Worm (Caenorhabditis elegans): ENCODE results near the gene fbxa-176.

ce11 chrV:17506289-17506688 is 43.2 kb upstream of the fbxa-176 start, which contains the start of gene srw-31:
- TF ChIP-seq egl-27 (tag; optimal IDR thresholded peaks at IDR 0.05) (no peak), ceh-62 (tag; optimal IDR thresholded peaks at IDR 0.05) (no peak), R02D3.7 (tag; optimal IDR thresholded peaks at IDR 0.05) (no peak), mdt-29 (GFP tag; IDR thresholded peaks at IDR 0.05) (no peak), dve-1 (tag; optimal IDR thresholded peaks at IDR 0.05; ENCODE audit: insufficient read depth) (no peak), jun-1 (tag; optimal IDR thresholded peaks at IDR 0.05) (no peak), ces-1 (GFP tag; optimal IDR thresholded peaks at IDR 0.05) (no peak), mxl-3 (GFP tag; optimal IDR thresholded peaks at IDR 0.05) (no peak), Y5F2A.4 (GFP tag; optimal IDR thresholded peaks at IDR 0.05) (no peak), rbr-2 (tag; optimal IDR thresholded peaks at IDR 0.05) (no peak), dmd-6 (GFP tag; IDR thresholded peaks at IDR 0.05) (no peak), mdl-1 (tag; optimal IDR thresholded peaks at IDR 0.05) (no peak), aha-1 (tag) (no peak)

Data from whole organism, L4 larva.